Fruit fly (Drosophila melanogaster) whole organism, embryonic: Measurements from ENCODE around the gene CG13920.

Source experiments
- Abd-B ChIP-seq: fragments of 200-800 bp; sonication (Bioruptor generic); optimal IDR thresholded peaks from 2 replicates; lab custom pipeline; 2018; ENCODE audit warnings: missing biosample characterization, mild to moderate bottlenecking, missing genetic modification characterization, moderate library complexity
- Bteb2 ChIP-seq: fragments of 200-800 bp; sonication (Bioruptor generic); optimal IDR thresholded peaks from 2 replicates; lab custom pipeline; 2016; ENCODE audit warnings: missing biosample characterization, missing genetic modification characterization
- CG10147 ChIP-seq: fragments of 200-800 bp; sonication (Bioruptor generic); optimal IDR thresholded peaks from 2 replicates; lab custom pipeline; 2019; ENCODE audit warnings: missing biosample characterization, mild to moderate bottlenecking, missing genetic modification characterization, moderate library complexity
- CG11398 ChIP-seq: fragments of 200-800 bp; sonication (Bioruptor generic); optimal IDR thresholded peaks from 2 replicates; lab custom pipeline; 2016; ENCODE audit warnings: missing biosample characterization, missing genetic modification characterization
- CG11695 ChIP-seq: fragments of 200-800 bp; sonication (Bioruptor generic); IDR thresholded peaks from 3 replicates; pipeline ENCODE4 v1.3.6; 2022; ENCODE audit warnings: missing biosample characterization, missing genetic modification characterization
- CG12155 ChIP-seq: fragments of 200-800 bp; sonication (Bioruptor generic); optimal IDR thresholded peaks from 3 replicates; lab custom pipeline; 2016; ENCODE audit warnings: missing biosample characterization, missing genetic modification characterization
- CG13775 ChIP-seq: fragments of 200-800 bp; sonication (Bioruptor generic); optimal IDR thresholded peaks from 3 replicates; lab custom pipeline; 2017; ENCODE audit warnings: missing biosample characterization, mild to moderate bottlenecking, missing genetic modification characterization
- CG17568 ChIP-seq: fragments of 200-800 bp; sonication (Bioruptor generic); optimal IDR thresholded peaks from 2 replicates; lab custom pipeline; 2018; ENCODE audit warnings: missing biosample characterization, mild to moderate bottlenecking, missing genetic modification characterization, moderate library complexity
- CG18011 ChIP-seq: fragments of 200-800 bp; sonication (Bioruptor generic); optimal IDR thresholded peaks from 2 replicates; lab custom pipeline; 2017; ENCODE audit warnings: missing biosample characterization, missing genetic modification characterization, mild to moderate bottlenecking, moderate library complexity, missing genotype
- CG3163 ChIP-seq: fragments of 200-800 bp; sonication (Bioruptor generic); optimal IDR thresholded peaks from 3 replicates; lab custom pipeline; 2016; ENCODE audit warnings: missing biosample characterization, missing genetic modification characterization
- CG32767 ChIP-seq: fragments of 200-800 bp; sonication (Bioruptor generic); IDR thresholded peaks from 2 replicates; pipeline ENCODE4 v1.3.6; 2022; ENCODE audit warnings: missing biosample characterization, missing genetic modification characterization
- CG33213 ChIP-seq: fragments of 200-800 bp; sonication (Bioruptor generic); optimal IDR thresholded peaks from 3 replicates; lab custom pipeline; 2016; ENCODE audit warnings: missing biosample characterization, missing genetic modification characterization
- CG3726 ChIP-seq: fragments of 200-800 bp; sonication (Bioruptor generic); IDR thresholded peaks from 3 replicates; pipeline ENCODE4, ENCODE4 v1.3.6; 2022; ENCODE audit warnings: missing biosample characterization, missing genetic modification characterization
- CG4707 ChIP-seq: fragments of 200-800 bp; sonication (Bioruptor generic); optimal IDR thresholded peaks from 2 replicates; lab custom pipeline; 2018; ENCODE audit warnings: missing biosample characterization, mild to moderate bottlenecking, missing genetic modification characterization, moderate library complexity
- CG4854 ChIP-seq: fragments of 200-800 bp; sonication (Bioruptor generic); optimal IDR thresholded peaks from 2 replicates; lab custom pipeline; 2016; ENCODE audit warnings: missing biosample characterization, missing genetic modification characterization, inconsistent platforms
- CG5180 ChIP-seq: fragments of 200-800 bp; sonication (Bioruptor generic); optimal IDR thresholded peaks from 3 replicates; lab custom pipeline; 2017; ENCODE audit warnings: missing biosample characterization, missing genetic modification characterization, mild to moderate bottlenecking, moderate library complexity, missing genetic modification reagents
- CG6272 ChIP-seq: fragments of 200-800 bp; sonication (Bioruptor generic); IDR thresholded peaks from 2 replicates; pipeline ENCODE4 v1.3.6; 2022; ENCODE audit warnings: missing biosample characterization, missing genetic modification characterization
- CG7786 ChIP-seq: fragments of 200-800 bp; sonication (Bioruptor generic); optimal IDR thresholded peaks from 2 replicates; lab custom pipeline; 2016; ENCODE audit warnings: missing biosample characterization, missing genetic modification characterization
- CG7839 ChIP-seq: fragments of 200-800 bp; sonication (Bioruptor generic); optimal IDR thresholded peaks from 3 replicates; lab custom pipeline; 2018; ENCODE audit warnings: missing biosample characterization, mild to moderate bottlenecking, missing genetic modification characterization, moderate library complexity
- Dad ChIP-seq: fragments of 200-800 bp; sonication (Bioruptor generic); optimal IDR thresholded peaks from 3 replicates; lab custom pipeline; 2016; ENCODE audit warnings: missing biosample characterization, missing genetic modification characterization
- Dek ChIP-seq: fragments of 200-800 bp; sonication (Bioruptor generic); optimal IDR thresholded peaks from 3 replicates; lab custom pipeline; 2019; ENCODE audit warnings: missing biosample characterization, mild to moderate bottlenecking, missing genetic modification characterization, moderate library complexity
- Doc2 ChIP-seq: fragments of 200-800 bp; sonication (Bioruptor generic); IDR thresholded peaks from 2 replicates; pipeline ENCODE4 v1.3.6; 2022; ENCODE audit warnings: missing biosample characterization, missing genetic modification characterization
- Dp ChIP-seq: fragments of 200-800 bp; sonication (Bioruptor generic); optimal IDR thresholded peaks from 2 replicates; lab custom pipeline; 2018; ENCODE audit warnings: missing biosample characterization, mild to moderate bottlenecking, missing genetic modification characterization, moderate library complexity
- Dref ChIP-seq: fragments of 200-800 bp; sonication (Bioruptor generic); IDR thresholded peaks from 2 replicates; pipeline ENCODE4 v1.3.6; 2022; ENCODE audit warnings: missing biosample characterization, missing genetic modification characterization
- E2f2 ChIP-seq: fragments of 200-800 bp; sonication (Bioruptor generic); IDR thresholded peaks from 2 replicates; pipeline ENCODE4 v1.3.6; 2022; ENCODE audit warnings: missing biosample characterization, missing genetic modification characterization
- Fer2 ChIP-seq: fragments of 200-800 bp; sonication (Bioruptor generic); optimal IDR thresholded peaks from 2 replicates; lab custom pipeline; 2018; ENCODE audit warnings: missing biosample characterization, mild to moderate bottlenecking, missing genetic modification characterization, moderate library complexity
- H15 ChIP-seq: fragments of 200-800 bp; sonication (Bioruptor generic); IDR thresholded peaks from 3 replicates; pipeline ENCODE4 v1.3.6; 2022; ENCODE audit warnings: missing biosample characterization, missing genetic modification characterization
- H2.0 ChIP-seq: fragments of 200-800 bp; sonication (Bioruptor generic); IDR thresholded peaks from 2 replicates; pipeline ENCODE4 v1.3.6; 2022; ENCODE audit warnings: missing biosample characterization, missing genetic modification characterization
- HLH3B ChIP-seq: fragments of 200-800 bp; sonication (Bioruptor generic); IDR thresholded peaks from 2 replicates; pipeline ENCODE4 v1.3.6; 2022; ENCODE audit warnings: missing biosample characterization, missing genetic modification characterization
- Hmx ChIP-seq: fragments of 200-800 bp; sonication (Bioruptor generic); optimal IDR thresholded peaks from 2 replicates; lab custom pipeline; 2016; ENCODE audit warnings: missing biosample characterization, missing genetic modification characterization
- Mes4 ChIP-seq: fragments of 200-800 bp; sonication (Bioruptor generic); optimal IDR thresholded peaks from 2 replicates; lab custom pipeline; 2016; ENCODE audit warnings: missing biosample characterization, missing genetic modification characterization
- Nf-YA ChIP-seq: fragments of 200-800 bp; sonication (Bioruptor generic); IDR thresholded peaks from 2 replicates; pipeline ENCODE4 v1.3.6; 2022; ENCODE audit warnings: missing biosample characterization, missing genetic modification characterization
- PHDP ChIP-seq: fragments of 200-800 bp; sonication (Bioruptor generic); optimal IDR thresholded peaks from 3 replicates; lab custom pipeline; 2018; ENCODE audit warnings: missing biosample characterization, mild to moderate bottlenecking, missing genetic modification characterization, moderate library complexity
- Ptx1 ChIP-seq: fragments of 200-800 bp; sonication (Bioruptor generic); IDR thresholded peaks from 2 replicates; pipeline ENCODE4 v1.3.6; 2022; ENCODE audit warnings: missing biosample characterization, missing genetic modification characterization
- Sox102F ChIP-seq: fragments of 200-800 bp; sonication (Bioruptor generic); optimal IDR thresholded peaks from 2 replicates; lab custom pipeline; 2018; ENCODE audit warnings: missing biosample characterization, mild to moderate bottlenecking, missing genetic modification characterization, moderate library complexity
- cad ChIP-seq: fragments of >200 bp; optimal IDR thresholded peaks from 2 replicates; lab custom pipeline; 2017; ENCODE audit warnings: missing biosample characterization, missing genetic modification characterization
- crp ChIP-seq, 2 experiments: fragments of 200-800 bp; sonication (Bioruptor generic); optimal IDR thresholded peaks; 2 replicates in 1 of 2; 3 replicates in 1 of 2; lab custom pipeline; 2017; ENCODE audit warnings: missing biosample characterization in 2 of 2, missing genetic modification characterization in 2 of 2, mild to moderate bottlenecking in 1 of 2, moderate library complexity in 1 of 2
- da ChIP-seq: fragments of 200-800 bp; sonication (Bioruptor generic); optimal IDR thresholded peaks from 2 replicates; lab custom pipeline; 2016; ENCODE audit warnings: missing biosample characterization, missing genetic modification characterization
- dan ChIP-seq: fragments of 200-800 bp; sonication (Bioruptor generic); IDR thresholded peaks from 2 replicates; pipeline ENCODE4 v1.3.6; 2022; ENCODE audit warnings: missing biosample characterization, missing genetic modification characterization
- gcm ChIP-seq: fragments of 200-800 bp; sonication (Bioruptor generic); optimal IDR thresholded peaks from 2 replicates; lab custom pipeline; 2019; ENCODE audit warnings: missing biosample characterization, mild to moderate bottlenecking, missing genetic modification characterization, moderate library complexity
- h ChIP-seq: fragments of >200 bp; optimal IDR thresholded peaks from 2 replicates; lab custom pipeline; 2017
- kay ChIP-seq: fragments of 200-800 bp; sonication (Bioruptor generic); optimal IDR thresholded peaks from 2 replicates; lab custom pipeline; 2016; ENCODE audit warnings: missing biosample characterization, missing genetic modification characterization
- lmd ChIP-seq: fragments of 200-800 bp; sonication (Bioruptor generic); IDR thresholded peaks from 2 replicates; pipeline ENCODE4 v1.3.6; 2022; ENCODE audit warnings: missing biosample characterization, missing genetic modification characterization
- mld ChIP-seq: fragments of 200-800 bp; sonication (Bioruptor generic); IDR thresholded peaks from 3 replicates; pipeline ENCODE4 v1.3.6; 2022; ENCODE audit warnings: missing biosample characterization, missing genetic modification characterization; ENCODE audit not compliant: partially characterized antibody
- pb ChIP-seq: fragments of 200-800 bp; sonication (Bioruptor generic); optimal IDR thresholded peaks from 3 replicates; lab custom pipeline; 2016; ENCODE audit warnings: missing biosample characterization, missing genetic modification characterization
- pzg ChIP-seq: fragments of 200-800 bp; sonication (Bioruptor generic); optimal IDR thresholded peaks from 3 replicates; lab custom pipeline; 2018; ENCODE audit warnings: missing biosample characterization, mild to moderate bottlenecking, missing genetic modification characterization, moderate library complexity
- rib ChIP-seq: fragments of 200-800 bp; sonication (Bioruptor generic); IDR thresholded peaks from 2 replicates; pipeline ENCODE4 v1.3.6; 2022; ENCODE audit warnings: missing biosample characterization, missing genetic modification characterization
- slou ChIP-seq: fragments of 200-800 bp; sonication (Bioruptor generic); optimal IDR thresholded peaks from 3 replicates; lab custom pipeline; 2016; ENCODE audit warnings: missing biosample characterization, missing genetic modification characterization
- tgo ChIP-seq: fragments of 200-800 bp; sonication (Bioruptor generic); IDR thresholded peaks from 3 replicates; pipeline ENCODE4 v1.3.6; 2022; ENCODE audit warnings: missing biosample characterization, missing genetic modification characterization
- tin ChIP-seq: fragments of 200-800 bp; sonication (Bioruptor generic); optimal IDR thresholded peaks from 3 replicates; lab custom pipeline; 2016; ENCODE audit warnings: missing biosample characterization, missing genetic modification characterization
- wor ChIP-seq: fragments of 200-800 bp; sonication (Bioruptor generic); IDR thresholded peaks from 2 replicates; pipeline ENCODE4 v1.3.6; 2022; ENCODE audit warnings: missing biosample characterization, missing genetic modification characterization

The CG13920 gene

DNA sequence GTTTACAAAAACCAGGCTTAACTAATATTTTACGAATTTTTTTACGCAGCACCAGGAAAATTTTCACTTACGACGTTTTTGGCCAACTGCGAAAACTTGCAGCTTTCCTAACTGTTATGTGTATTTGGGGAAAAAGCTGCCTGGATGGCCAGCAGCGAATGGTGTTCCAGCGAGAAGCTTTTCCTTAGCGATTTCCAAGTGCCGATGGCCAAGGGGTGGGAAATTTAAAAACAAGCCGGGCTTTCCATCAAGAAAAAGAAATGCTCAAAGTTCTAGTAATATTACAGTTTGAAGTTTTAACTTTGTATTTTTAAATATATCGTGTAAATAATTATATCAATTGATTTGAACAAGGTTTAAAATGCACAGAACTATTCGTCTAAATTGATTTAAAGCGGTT lies 11.1 kb upstream of the CG13920 start, which contains the start of gene nSyb:
Gene nSyb (minus strand): TSS at position 101 of the 400 bp plus-strand sequence.
- TF ChIP-seq E2f2 (peak; percentile 44; the same call in 1 of the 2 replicates), h (lab: Kevin White, UChicago) (no peak), CG5180 (GFP tag; lab: Kevin White, UChicago) (no peak), cad (GFP tag; lab: Kevin White, UChicago) (no peak), pb (no peak), CG6272 (no peak), CG12155 (peak; percentile 85), Hmx (no peak), dan (GFP tag; lab: Robert Waterston, UW) (no peak), Bteb2 (GFP tag; lab: Kevin White, UChicago) (no peak), Dref (GFP tag; lab: Robert Waterston, UW) (no peak), CG11398 (GFP tag; lab: Kevin White, UChicago) (no peak), H15 (GFP tag; lab: Robert Waterston, UW) (no peak), CG3163 (GFP tag; lab: Kevin White, UChicago) (no peak), pzg (GFP tag; lab: Kevin White, UChicago) (peak; percentile 1), Fer2 (tag; lab: Kevin White, UChicago) (no peak), Dp (GFP tag; lab: Kevin White, UChicago) (peak; percentile 48), CG11695 (GFP tag; lab: Robert Waterston, UW) (no peak), Abd-B (no peak), mld (no peak)

DNA sequence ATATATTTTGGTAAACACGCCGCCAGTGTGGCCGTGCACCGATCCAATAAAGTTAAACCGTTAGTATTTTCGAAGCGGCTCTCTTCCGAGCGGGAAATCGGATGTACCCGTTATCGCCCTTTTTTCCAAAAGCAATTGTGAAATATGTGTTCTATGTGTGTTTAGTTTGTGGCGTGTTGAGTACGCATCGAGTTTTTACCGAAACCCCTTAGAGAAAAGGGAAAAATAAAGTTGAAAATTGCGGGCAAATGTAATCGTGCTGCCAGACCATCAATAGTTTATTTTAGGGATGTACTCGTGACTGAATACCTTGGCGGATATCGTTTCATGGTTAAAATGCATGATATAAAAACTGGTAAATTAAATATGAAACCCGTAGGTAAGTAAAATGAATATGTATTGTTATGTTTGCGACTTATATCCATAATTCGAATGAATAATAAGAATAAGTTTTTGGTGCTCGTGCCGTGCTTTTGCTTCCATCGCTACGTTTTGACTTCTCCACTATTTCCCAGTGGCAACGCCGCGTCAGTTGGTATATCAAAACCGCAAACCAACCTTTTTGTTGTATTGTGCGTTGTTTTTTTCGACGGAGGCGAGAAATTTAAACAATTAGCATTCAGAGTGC lies 9.4 kb upstream of the CG13920 start, which contains the start of the genes Mettl2 and Bgb:
Gene Mettl2 (minus strand): TSS at position 51 of the 628 bp plus-strand sequence.
Gene Bgb (plus strand): TSS at position 527 of the 628 bp plus-strand sequence.
- TF ChIP-seq CG4854 (GFP tag; lab: Kevin White, UChicago), result no peak
- TF ChIP-seq gcm (GFP tag; lab: Kevin White, UChicago), result peak; percentile 31
- TF ChIP-seq Nf-YA, result no peak
- peak; percentile 60 for TF ChIP-seq H2.0 (GFP tag; lab: Robert Waterston, UW)
- TF ChIP-seq CG33213, result peak; percentile 65
- peak; percentile 67 for TF ChIP-seq Dad (GFP tag; lab: Kevin White, UChicago)
- peak in 1 of 2 experiments; percentile 42 for TF ChIP-seq crp (GFP tag; optimal IDR thresholded peaks at IDR 0.05; lab: Kevin White, UChicago)
- TF ChIP-seq slou (GFP tag; lab: Kevin White, UChicago), result peak; percentile 63
- TF ChIP-seq CG7839 (tag; lab: Kevin White, UChicago), result peak; percentile 84
- TF ChIP-seq Dek (tag; lab: Kevin White, UChicago), result peak; percentile 61
- peak; percentile 89 for TF ChIP-seq Ptx1 (GFP tag; lab: Robert Waterston, UW)
- peak; percentile 80 for TF ChIP-seq CG13775 (GFP tag; lab: Kevin White, UChicago)
- TF ChIP-seq rib, result peak; percentile 46; the same call in 1 of the 2 replicates
- TF ChIP-seq da (GFP tag; lab: Kevin White, UChicago), result peak; percentile 61
- peak; percentile 86 for TF ChIP-seq CG32767 (GFP tag; lab: Robert Waterston, UW)
- peak; percentile 57; the same call in 1 of the 2 replicates for TF ChIP-seq Doc2 (GFP tag; lab: Robert Waterston, UW)
- TF ChIP-seq kay, result peak; percentile 74
- TF ChIP-seq Sox102F (GFP tag; lab: Kevin White, UChicago), result peak; percentile 60
- peak; percentile 72 for TF ChIP-seq HLH3B (GFP tag; lab: Robert Waterston, UW)
- peak; percentile 57 for TF ChIP-seq PHDP (tag; lab: Kevin White, UChicago)
- peak; percentile 74 for TF ChIP-seq Fer2 (tag; lab: Kevin White, UChicago)
- peak; percentile 86 for TF ChIP-seq tgo (GFP tag; lab: Robert Waterston, UW)
- TF ChIP-seq CG3726 (GFP tag; lab: Robert Waterston, UW), result peak; percentile 76; the same call in 2 of the 3 replicates
- TF ChIP-seq CG4707 (GFP tag; lab: Kevin White, UChicago), result no peak
- TF ChIP-seq CG10147 (GFP tag; lab: Kevin White, UChicago), result peak; percentile 76
- peak; percentile 36 for TF ChIP-seq CG18011 (GFP tag; lab: Kevin White, UChicago)
- peak; percentile 36 for TF ChIP-seq Mes4 (GFP tag; lab: Kevin White, UChicago)
- peak; percentile 86 for TF ChIP-seq tin
- TF ChIP-seq CG7786 (GFP tag; lab: Kevin White, UChicago), result peak; percentile 83
- peak; percentile 89 for TF ChIP-seq lmd (GFP tag; lab: Robert Waterston, UW)
- no peak for TF ChIP-seq CG17568
- peak; percentile 53 for TF ChIP-seq wor (GFP tag; lab: Robert Waterston, UW)
